Fruit fly (Drosophila melanogaster) whole organism: ENCODE data around the gene CG15269.

Source experiments
- CG8478 ChIP-seq: fragments of >200 bp; optimal IDR thresholded peaks from 2 replicates; lab custom pipeline; 2018; ENCODE audit warnings: inconsistent platforms
- Dll ChIP-seq: fragments of >200 bp; optimal IDR thresholded peaks from 2 replicates; lab custom pipeline; 2017
- EcR ChIP-seq, 2 experiments: fragments of >200 bp; optimal IDR thresholded peaks; 2 replicates each; lab custom pipeline; 2017; ENCODE audit warnings: missing biosample characterization in 2 of 2, missing genetic modification characterization in 2 of 2, missing genetic modification reagents in 2 of 2
- pan ChIP-seq: fragments of >200 bp; optimal IDR thresholded peaks from 2 replicates; lab custom pipeline; 2017
- psq ChIP-seq: fragments of >200 bp; optimal IDR thresholded peaks from 2 replicates; lab custom pipeline; 2017
- usp ChIP-seq: fragments of >200 bp; optimal IDR thresholded peaks from 2 replicates; lab custom pipeline; 2017; ENCODE audit warnings: missing biosample characterization, missing genetic modification characterization, mixed read lengths

Gene CG15269

dm6 chr2L:15109145-15109544, at the start of gene CG15269:
Gene CG15269, plus strand, starts transcription at chr2L:15109405.
- TF ChIP-seq usp (no peak), pan (lab: Kevin White, UChicago) (no peak), CG8478 (lab: Kevin White, UChicago) (no peak), EcR (GFP tag; optimal IDR thresholded peaks at IDR 0.05; lab: Kevin White, UChicago) (no peak), psq (lab: Kevin White, UChicago) (no peak), Dll (lab: Kevin White, UChicago) (no peak)

dm6 chr2L:15060580-15061005, 48.6 kb upstream of the CG15269 start, which contains the start of gene TfIIS:
Gene TfIIS, minus strand, starts transcription at chr2L:15060757.
- TF ChIP-seq pan (lab: Kevin White, UChicago) (no peak), psq (lab: Kevin White, UChicago) (no peak), CG8478 (lab: Kevin White, UChicago) (no peak), EcR (GFP tag; optimal IDR thresholded peaks at IDR 0.05; lab: Kevin White, UChicago) (no peak), usp (no peak)

dm6 chr2L:15061368-15061767, 47.8 kb upstream of the CG15269 start, which contains the start of the genes solo and vas:
Gene solo, plus strand, starts transcription at chr2L:15061656.
Gene vas, plus strand, starts transcription at chr2L:15061656.
- no peak for TF ChIP-seq EcR (GFP tag; optimal IDR thresholded peaks at IDR 0.05; lab: Kevin White, UChicago)
- TF ChIP-seq psq (lab: Kevin White, UChicago), result no peak
- no peak for TF ChIP-seq Dll (lab: Kevin White, UChicago)
- TF ChIP-seq usp, result no peak
- no peak for TF ChIP-seq CG8478 (lab: Kevin White, UChicago)
- TF ChIP-seq pan (lab: Kevin White, UChicago), result no peak

- TF ChIP-seq EcR (GFP tag; optimal IDR thresholded peaks at IDR 0.05; lab: Kevin White, UChicago), result no peak
- TF ChIP-seq Dll (lab: Kevin White, UChicago), result no peak
- TF ChIP-seq pan (lab: Kevin White, UChicago), result no peak
- no peak for TF ChIP-seq psq (lab: Kevin White, UChicago)
- no peak for TF ChIP-seq CG8478 (lab: Kevin White, UChicago)
- no peak for TF ChIP-seq usp
Observed at dm6 chr2L:15062095-15062494, 47.1 kb upstream of the CG15269 start.

- no peak for TF ChIP-seq CG8478 (lab: Kevin White, UChicago)
- no peak for TF ChIP-seq EcR (GFP tag; optimal IDR thresholded peaks at IDR 0.05; lab: Kevin White, UChicago)
- no peak for TF ChIP-seq Dll (lab: Kevin White, UChicago)
- no peak for TF ChIP-seq psq (lab: Kevin White, UChicago)
- TF ChIP-seq usp, result no peak
- no peak for TF ChIP-seq pan (lab: Kevin White, UChicago)
Observed at dm6 chr2L:15065663-15066062, 43.5 kb upstream of the CG15269 start.

- no peak for TF ChIP-seq psq (lab: Kevin White, UChicago)
- TF ChIP-seq pan (lab: Kevin White, UChicago), result no peak
- TF ChIP-seq usp, result no peak
- TF ChIP-seq EcR (GFP tag; optimal IDR thresholded peaks at IDR 0.05; lab: Kevin White, UChicago), result no peak
- no peak for TF ChIP-seq CG8478 (lab: Kevin White, UChicago)
- no peak for TF ChIP-seq Dll (lab: Kevin White, UChicago)
Observed at dm6 chr2L:15066141-15066540, 43.1 kb upstream of the CG15269 start.

dm6 chr2L:15067832-15068231, 41.4 kb upstream of the CG15269 start:
- TF ChIP-seq CG8478 (lab: Kevin White, UChicago) (no peak), pan (lab: Kevin White, UChicago) (no peak), usp (no peak), Dll (lab: Kevin White, UChicago) (no peak), psq (lab: Kevin White, UChicago) (no peak), EcR (GFP tag; optimal IDR thresholded peaks at IDR 0.05; lab: Kevin White, UChicago) (no peak)

dm6 chr2L:15070216-15070615, 39.0 kb upstream of the CG15269 start, which contains the start of gene vig:
Gene vig, minus strand, starts transcription at chr2L:15070316.
- TF ChIP-seq EcR (GFP tag; optimal IDR thresholded peaks at IDR 0.05; lab: Kevin White, UChicago), result no peak
- TF ChIP-seq psq (lab: Kevin White, UChicago), result no peak
- no peak for TF ChIP-seq Dll (lab: Kevin White, UChicago)
- no peak for TF ChIP-seq usp
- TF ChIP-seq CG8478 (lab: Kevin White, UChicago), result no peak
- no peak for TF ChIP-seq pan (lab: Kevin White, UChicago)

dm6 chr2L:15074465-15074864, 34.7 kb upstream of the CG15269 start, which contains the start of gene wwk:
Gene wwk, plus strand, starts transcription at chr2L:15074776.
- TF ChIP-seq EcR (GFP tag; optimal IDR thresholded peaks at IDR 0.05; lab: Kevin White, UChicago) (no peak), psq (lab: Kevin White, UChicago) (no peak), Dll (lab: Kevin White, UChicago) (no peak), CG8478 (lab: Kevin White, UChicago) (no peak), usp (no peak), pan (lab: Kevin White, UChicago) (no peak)

- TF ChIP-seq EcR (GFP tag; optimal IDR thresholded peaks at IDR 0.05; lab: Kevin White, UChicago) (no peak), Dll (lab: Kevin White, UChicago) (no peak), psq (lab: Kevin White, UChicago) (no peak), CG8478 (lab: Kevin White, UChicago) (no peak), usp (no peak), pan (lab: Kevin White, UChicago) (no peak)
Observed at dm6 chr2L:15106100-15106499, 3.1 kb upstream of the CG15269 start.

- no peak for TF ChIP-seq psq (lab: Kevin White, UChicago)
- TF ChIP-seq EcR (GFP tag; optimal IDR thresholded peaks at IDR 0.05; lab: Kevin White, UChicago), result no peak
- TF ChIP-seq usp, result no peak
- no peak for TF ChIP-seq pan (lab: Kevin White, UChicago)
- TF ChIP-seq CG8478 (lab: Kevin White, UChicago), result no peak
- TF ChIP-seq Dll (lab: Kevin White, UChicago), result no peak
Observed at dm6 chr2L:15107238-15107637, 2.0 kb upstream of the CG15269 start.

dm6 chr2L:15111276-15111675, 2.1 kb downstream of the CG15269 start:
- TF ChIP-seq usp (no peak), Dll (lab: Kevin White, UChicago) (no peak), EcR (GFP tag; optimal IDR thresholded peaks at IDR 0.05; lab: Kevin White, UChicago) (no peak)
